Worm (Caenorhabditis elegans) whole organism, mixed stage, embryonic: ENCODE results near the gene alh-3.

Source experiments
- blmp-1 ChIP-seq: fragments of 150-350 bp; optimal IDR thresholded peaks from 2 replicates; lab custom pipeline; 2014; ENCODE audit warnings: missing biosample characterization, missing genetic modification characterization
- lin-13 ChIP-seq: fragments of 150-350 bp; optimal IDR thresholded peaks from 2 replicates; lab custom pipeline; 2014; ENCODE audit warnings: missing biosample characterization, missing genetic modification characterization
- nhr-12 ChIP-seq: fragments of 150-350 bp; optimal IDR thresholded peaks from 2 replicates; lab custom pipeline; 2014; ENCODE audit warnings: missing biosample characterization, missing genetic modification characterization
- nhr-2 ChIP-seq: fragments of 150-350 bp; optimal IDR thresholded peaks from 2 replicates; lab custom pipeline; 2014; ENCODE audit warnings: missing biosample characterization, missing genetic modification characterization
- nhr-237 ChIP-seq: fragments of 150-350 bp; optimal IDR thresholded peaks from 2 replicates; lab custom pipeline; 2014; ENCODE audit warnings: missing biosample characterization, missing genetic modification characterization
- nhr-28 ChIP-seq: fragments of 150-350 bp; optimal IDR thresholded peaks from 2 replicates; lab custom pipeline; 2014; ENCODE audit warnings: missing biosample characterization, missing genetic modification characterization
- nhr-76 ChIP-seq: sonication (generic microtip); optimal IDR thresholded peaks from 2 replicates; lab custom pipeline; 2017; ENCODE audit warnings: missing biosample characterization, missing genetic modification characterization
- snpc-4 ChIP-seq: fragments of 150-350 bp; optimal IDR thresholded peaks from 2 replicates; lab custom pipeline; 2014; ENCODE audit warnings: missing biosample characterization, missing genetic modification characterization
- tbx-8 ChIP-seq: fragments of 200-800 bp; sonication (Bioruptor generic); optimal IDR thresholded peaks from 2 replicates; lab custom pipeline; 2018; ENCODE audit warnings: mild to moderate bottlenecking, missing genetic modification characterization, moderate library complexity, missing compliant biosample characterization
- unc-39 ChIP-seq: fragments of 150-350 bp; optimal IDR thresholded peaks from 2 replicates; lab custom pipeline; 2014; ENCODE audit warnings: missing biosample characterization, missing genetic modification characterization
- unc-62 ChIP-seq: fragments of 150-350 bp; optimal IDR thresholded peaks from 2 replicates; lab custom pipeline; 2014; ENCODE audit warnings: missing biosample characterization, missing genetic modification reagents, missing genetic modification characterization

ce11 chrIV:11029412-11029811 lies 7.0 kb downstream of the alh-3 start, which contains the start of gene hrg-5:
- TF ChIP-seq lin-13 (tag; lab: Kevin White, UChicago) (no peak), nhr-12 (tag; lab: Kevin White, UChicago) (no peak), nhr-76 (tag; lab: Kevin White, UChicago) (no peak), unc-39 (tag; lab: Kevin White, UChicago) (no peak), tbx-8 (no peak), blmp-1 (tag; lab: Kevin White, UChicago) (no peak), nhr-2 (tag; lab: Kevin White, UChicago) (no peak), unc-62 (GFP tag; lab: Kevin White, UChicago) (no peak), nhr-237 (tag; lab: Kevin White, UChicago) (no peak), snpc-4 (tag; lab: Kevin White, UChicago) (no peak), nhr-28 (tag; lab: Kevin White, UChicago) (no peak)
